Worm (Caenorhabditis elegans) whole organism, L1 larva: ENCODE data around the gene ZK1127.12.

ENCODE experiments used
- hlh-4 ChIP-seq: sonication (generic microtip); optimal IDR thresholded peaks from 2 replicates; lab custom pipeline; 2016; ENCODE audit warnings: mild to moderate bottlenecking, missing genetic modification characterization, missing compliant biosample characterization
- lin-39 ChIP-seq: fragments of 150-350 bp; optimal IDR thresholded peaks from 2 replicates; lab custom pipeline; 2014; ENCODE audit warnings: missing biosample characterization, missing genetic modification reagents, missing genetic modification characterization
- mdl-1 ChIP-seq, 2 experiments: fragments of 150-350 bp; optimal IDR thresholded peaks; 2 replicates each; lab custom pipeline; 2014 to 2017; ENCODE audit warnings: missing biosample characterization in 2 of 2, missing genetic modification characterization in 2 of 2, inconsistent platforms in 1 of 2
- mep-1 ChIP-seq: fragments of 150-350 bp; optimal IDR thresholded peaks from 2 replicates; lab custom pipeline; 2014; ENCODE audit warnings: missing biosample characterization, missing genetic modification characterization
- nhr-90 ChIP-seq: sonication (generic microtip); optimal IDR thresholded peaks from 2 replicates; lab custom pipeline; 2016; ENCODE audit warnings: mild to moderate bottlenecking, missing genetic modification characterization, missing compliant biosample characterization; ENCODE audit not compliant: poor library complexity
- pag-3 ChIP-seq: sonication (generic microtip); optimal IDR thresholded peaks from 2 replicates; lab custom pipeline; 2017; ENCODE audit warnings: missing genetic modification characterization, mild to moderate bottlenecking, missing compliant biosample characterization, antibody characterized with exemption, borderline replicate concordance; ENCODE audit not compliant: insufficient read depth
- unc-130 ChIP-seq: fragments of 150-350 bp; optimal IDR thresholded peaks from 2 replicates; lab custom pipeline; 2017; ENCODE audit warnings: missing biosample characterization, missing genetic modification characterization, inconsistent platforms
- ztf-11 ChIP-seq, 2 experiments: sonication (generic microtip); optimal IDR thresholded peaks; 2 replicates each; lab custom pipeline; 2016 to 2017; ENCODE audit warnings: missing genetic modification characterization in 2 of 2, missing biosample characterization in 1 of 2, missing compliant biosample characterization in 1 of 2

DNA sequence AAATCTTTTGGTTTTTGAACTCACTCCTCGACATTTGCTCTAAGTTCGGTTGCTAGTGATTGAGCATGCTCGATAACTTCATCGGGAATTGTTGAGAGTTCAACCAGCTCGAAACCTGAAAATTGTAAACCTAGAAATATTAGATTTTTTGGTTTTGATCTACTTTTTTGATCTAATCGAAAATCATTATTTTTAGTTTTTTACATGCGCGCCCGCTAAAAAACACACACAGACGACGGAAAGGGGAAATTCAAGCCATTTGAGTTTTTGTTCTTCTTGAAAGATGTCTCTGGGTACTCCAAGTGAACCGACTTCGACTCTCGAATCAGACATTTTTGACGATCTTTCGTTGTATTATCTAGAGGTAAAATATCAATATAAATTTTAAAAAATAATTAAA, 13.5 kb downstream of the ZK1127.12 start, which contains the start of gene nos-2:
- no peak for TF ChIP-seq nhr-90 (tag; lab: Kevin White, UChicago)
- no peak for TF ChIP-seq hlh-4
- no peak for TF ChIP-seq lin-39 (tag; lab: Kevin White, UChicago)
- TF ChIP-seq mdl-1 (tag; optimal IDR thresholded peaks at IDR 0.05; lab: Kevin White, UChicago) = no peak
- TF ChIP-seq ztf-11 (tag; optimal IDR thresholded peaks at IDR 0.05; lab: Kevin White, UChicago) = no peak
- no peak for TF ChIP-seq unc-130
- TF ChIP-seq mep-1 (tag; lab: Kevin White, UChicago) = no peak
- no peak for TF ChIP-seq pag-3 (tag; lab: Kevin White, UChicago)
